Worm (Caenorhabditis elegans) whole organism, young adult: ENCODE results near the gene zip-7.

ENCODE experiments used
- F57A8.1 ChIP-seq: fragments of 200-800 bp; sonication (Bioruptor generic); optimal IDR thresholded peaks from 2 replicates; lab custom pipeline; 2018; ENCODE audit warnings: mild to moderate bottlenecking, missing genetic modification characterization, moderate library complexity, missing compliant biosample characterization
- die-1 ChIP-seq: sonication (generic microtip); optimal IDR thresholded peaks from 2 replicates; lab custom pipeline; 2016; ENCODE audit warnings: missing genotype, mild to moderate bottlenecking, missing genetic modification characterization, missing compliant biosample characterization
- dpff-1 ChIP-seq: sonication (generic microtip); optimal IDR thresholded peaks from 2 replicates; lab custom pipeline; 2017; ENCODE audit warnings: mild to moderate bottlenecking, missing genetic modification characterization, missing compliant biosample characterization
- him-1 ChIP-seq: sonication (generic microtip); optimal IDR thresholded peaks from 2 replicates; lab custom pipeline; 2016; ENCODE audit warnings: missing genotype, missing genetic modification reagents, missing genetic modification characterization, missing compliant biosample characterization
- let-607 ChIP-seq, 2 experiments: fragments of 200-800 bp in 1 of 2; sonication (Bioruptor generic) in 1 of 2; sonication (generic microtip) in 1 of 2; optimal IDR thresholded peaks; 2 replicates each; lab custom pipeline; 2016 to 2018; ENCODE audit warnings: mild to moderate bottlenecking in 2 of 2, missing compliant biosample characterization in 2 of 2, missing genetic modification characterization in 2 of 2, moderate library complexity in 2 of 2, missing genotype in 1 of 2

- TF ChIP-seq F57A8.1 (GFP tag; lab: Kevin White, UChicago) (no peak), die-1 (tag; lab: Kevin White, UChicago) (no peak), him-1 (tag; lab: Kevin White, UChicago) (no peak), dpff-1 (tag; lab: Kevin White, UChicago) (no peak), let-607 (tag; optimal IDR thresholded peaks at IDR 0.05; lab: Kevin White, UChicago) (no peak)
Observed at ce11 chrIV:16503049-16503448, 2.4 kb downstream of the zip-7 start.
